Fruit fly (Drosophila melanogaster) whole organism, wandering third instar larva: ENCODE data around the gene REPTOR-BP.

Source experiments
- Abd-B ChIP-seq: fragments of >200 bp; optimal IDR thresholded peaks from 2 replicates; lab custom pipeline; 2017; ENCODE audit warnings: missing biosample characterization, missing genetic modification characterization
- CG32264 ChIP-seq: fragments of 200-800 bp; sonication (Bioruptor generic); optimal IDR thresholded peaks from 2 replicates; lab custom pipeline; 2016; ENCODE audit warnings: missing biosample characterization, missing genetic modification characterization
- CG9705 ChIP-seq: fragments of 200-800 bp; sonication (Bioruptor generic); optimal IDR thresholded peaks from 2 replicates; lab custom pipeline; 2018; ENCODE audit warnings: missing biosample characterization, mild to moderate bottlenecking, missing genetic modification characterization
- CrebA ChIP-seq: fragments of 200-800 bp; sonication (Bioruptor generic); optimal IDR thresholded peaks from 2 replicates; lab custom pipeline; 2016; ENCODE audit warnings: missing biosample characterization, mild to moderate bottlenecking, missing genetic modification characterization, borderline replicate concordance
- Dfd ChIP-seq: fragments of >200 bp; optimal IDR thresholded peaks from 2 replicates; lab custom pipeline; 2017; ENCODE audit warnings: missing biosample characterization, missing genetic modification characterization
- Dif ChIP-seq: fragments of 200-275, 200-300 bp; sonication (Bioruptor generic); optimal IDR thresholded peaks from 2 replicates; lab custom pipeline; 2018; ENCODE audit warnings: missing biosample characterization, missing genetic modification characterization; ENCODE audit not compliant: partially characterized antibody
- GATAd ChIP-seq: sonication (Bioruptor generic); optimal IDR thresholded peaks from 2 replicates; lab custom pipeline; 2016; ENCODE audit warnings: missing biosample characterization, missing genetic modification characterization
- HLH106 ChIP-seq: fragments of 200-800 bp; optimal IDR thresholded peaks from 3 replicates; lab custom pipeline; 2019; ENCODE audit warnings: missing biosample characterization, mild to moderate bottlenecking, missing genetic modification characterization, moderate library complexity
- Hnf4 ChIP-seq: fragments of 200-800 bp; sonication (Bioruptor generic); optimal IDR thresholded peaks from 2 replicates; lab custom pipeline; 2016; ENCODE audit warnings: missing biosample characterization, mild to moderate bottlenecking, missing genetic modification characterization
- Hr78 ChIP-seq: fragments of >200 bp; optimal IDR thresholded peaks from 2 replicates; lab custom pipeline; 2017; ENCODE audit warnings: missing biosample characterization, missing genetic modification characterization
- Hr83 ChIP-seq: fragments of 200-300 bp; sonication (Bioruptor generic); optimal IDR thresholded peaks from 2 replicates; lab custom pipeline; 2016; ENCODE audit warnings: missing biosample characterization, mild to moderate bottlenecking, missing genetic modification characterization, moderate library complexity; ENCODE audit not compliant: poor library complexity, severe bottlenecking
- Jra ChIP-seq: sonication (Bioruptor generic); optimal IDR thresholded peaks from 2 replicates; lab custom pipeline; 2016; ENCODE audit warnings: missing biosample characterization, missing genetic modification characterization
- Mio ChIP-seq: sonication (Bioruptor generic); optimal IDR thresholded peaks from 2 replicates; lab custom pipeline; 2016; ENCODE audit warnings: missing biosample characterization, missing genetic modification characterization
- Myc ChIP-seq: fragments of >200 bp; optimal IDR thresholded peaks from 2 replicates; lab custom pipeline; 2017
- N ChIP-seq: fragments of >200 bp; optimal IDR thresholded peaks from 2 replicates; lab custom pipeline; 2018; ENCODE audit warnings: missing biosample characterization, missing external identifiers, missing genetic modification characterization
- OdsH ChIP-seq: fragments of 200-800 bp; sonication (Bioruptor generic); optimal IDR thresholded peaks from 2 replicates; lab custom pipeline; 2016; ENCODE audit warnings: missing biosample characterization, mild to moderate bottlenecking, missing genetic modification characterization
- Rel ChIP-seq, 2 experiments: fragments of 200-800 bp; sonication (Bioruptor generic) in 1 of 2; optimal IDR thresholded peaks; 2 replicates in 1 of 2; 3 replicates in 1 of 2; lab custom pipeline; 2016 to 2019; ENCODE audit warnings: mild to moderate bottlenecking in 2 of 2, missing biosample characterization in 2 of 2, missing genetic modification characterization in 2 of 2, moderate library complexity in 1 of 2
- Sp1 ChIP-seq: fragments of 200-800 bp; sonication (Bioruptor generic); optimal IDR thresholded peaks from 3 replicates; lab custom pipeline; 2019; ENCODE audit warnings: missing biosample characterization, mild to moderate bottlenecking, missing genetic modification characterization, moderate library complexity
- Vsx2 ChIP-seq: fragments of 200-300, 225-300 bp; sonication (Bioruptor generic); optimal IDR thresholded peaks from 2 replicates; lab custom pipeline; 2018; ENCODE audit warnings: missing biosample characterization, missing genetic modification characterization; ENCODE audit not compliant: partially characterized antibody
- br ChIP-seq: fragments of 200-800 bp; sonication (Bioruptor generic); optimal IDR thresholded peaks from 2 replicates; lab custom pipeline; 2016; ENCODE audit warnings: missing biosample characterization, missing genetic modification characterization
- brk ChIP-seq: fragments of 200-800 bp; sonication (Bioruptor generic); optimal IDR thresholded peaks from 2 replicates; lab custom pipeline; 2016; ENCODE audit warnings: missing biosample characterization, mild to moderate bottlenecking, missing genetic modification characterization
- dl ChIP-seq, 2 experiments: fragments of 175-275, 200-275 bp in 1 of 2; fragments of 200-275 bp in 1 of 2; sonication (Bioruptor generic); optimal IDR thresholded peaks; lab custom pipeline; 2018; ENCODE audit warnings: mild to moderate bottlenecking in 2 of 2, missing biosample characterization in 2 of 2, missing genetic modification characterization in 2 of 2, moderate library complexity in 2 of 2; ENCODE audit not compliant: partially characterized antibody in 2 of 2, insufficient read depth in 1 of 2
- dmrt93B ChIP-seq: fragments of 200-800 bp; sonication (Bioruptor generic); optimal IDR thresholded peaks from 2 replicates; lab custom pipeline; 2018; ENCODE audit warnings: missing biosample characterization, mild to moderate bottlenecking, missing genetic modification characterization
- dsf ChIP-seq: sonication (Bioruptor generic); optimal IDR thresholded peaks from 2 replicates; lab custom pipeline; 2016; ENCODE audit warnings: missing biosample characterization, missing genetic modification characterization, borderline replicate concordance
- ey ChIP-seq: fragments of 200-800 bp; sonication (Bioruptor generic); optimal IDR thresholded peaks from 2 replicates; lab custom pipeline; 2016; ENCODE audit warnings: missing biosample characterization, missing genetic modification characterization
- foxo ChIP-seq, 2 experiments: fragments of 200-800 bp; sonication (Bioruptor generic); optimal IDR thresholded peaks; 2 replicates in 1 of 2; 3 replicates in 1 of 2; lab custom pipeline; 2016 to 2017; ENCODE audit warnings: missing biosample characterization in 2 of 2, missing genetic modification characterization in 2 of 2
- fru ChIP-seq: fragments of 200-800 bp; sonication (Bioruptor generic); optimal IDR thresholded peaks from 3 replicates; lab custom pipeline; 2016; ENCODE audit warnings: missing biosample characterization, mild to moderate bottlenecking, missing genetic modification characterization
- h ChIP-seq: fragments of 200-800 bp; sonication (Bioruptor generic); optimal IDR thresholded peaks from 3 replicates; lab custom pipeline; 2016; ENCODE audit warnings: missing biosample characterization, mild to moderate bottlenecking, missing genetic modification characterization
- jim ChIP-seq: fragments of 175-275, 200-325 bp; sonication (Bioruptor generic); optimal IDR thresholded peaks from 2 replicates; lab custom pipeline; 2016; ENCODE audit warnings: missing biosample characterization, mild to moderate bottlenecking, missing genetic modification characterization
- lola ChIP-seq: fragments of >200 bp; optimal IDR thresholded peaks from 2 replicates; lab custom pipeline; 2017; ENCODE audit warnings: missing biosample characterization, missing genetic modification characterization
- pan ChIP-seq: fragments of >200 bp; optimal IDR thresholded peaks from 2 replicates; lab custom pipeline; 2017
- psq ChIP-seq: fragments of 200-800 bp; sonication (Bioruptor generic); optimal IDR thresholded peaks from 3 replicates; lab custom pipeline; 2017; ENCODE audit warnings: missing biosample characterization, mild to moderate bottlenecking, missing genetic modification characterization, moderate library complexity
- rgr ChIP-seq: fragments of 200-800 bp; sonication (Bioruptor generic); optimal IDR thresholded peaks from 3 replicates; lab custom pipeline; 2016; ENCODE audit warnings: missing biosample characterization, mild to moderate bottlenecking, missing genetic modification characterization
- sage ChIP-seq: fragments of 200-800 bp; sonication (Bioruptor generic); optimal IDR thresholded peaks from 2 replicates; lab custom pipeline; 2016; ENCODE audit warnings: missing biosample characterization, mild to moderate bottlenecking, missing genetic modification characterization
- sv ChIP-seq: fragments of 200-800 bp; sonication (Bioruptor generic); optimal IDR thresholded peaks from 3 replicates; lab custom pipeline; 2016; ENCODE audit warnings: missing biosample characterization, missing genetic modification characterization
- tai ChIP-seq: sonication (Bioruptor generic); optimal IDR thresholded peaks from 2 replicates; lab custom pipeline; 2016; ENCODE audit warnings: missing biosample characterization, missing genetic modification characterization
- usp ChIP-seq: fragments of >200 bp; optimal IDR thresholded peaks from 2 replicates; lab custom pipeline; 2017; ENCODE audit warnings: missing biosample characterization, missing genetic modification characterization
- woc ChIP-seq: sonication (Bioruptor generic); optimal IDR thresholded peaks from 2 replicates; lab custom pipeline; 2016; ENCODE audit warnings: missing biosample characterization, mild to moderate bottlenecking, missing genetic modification characterization

Gene REPTOR-BP

dm6 chr2L:10301918-10302317 is 38.0 kb downstream of the REPTOR-BP start, which contains the start of gene CG13138:
Gene CG13138, minus strand, starts transcription at chr2L:10302018.
- TF ChIP-seq br = no peak
- no peak for TF ChIP-seq CrebA (GFP tag; lab: Kevin White, UChicago)

- TF ChIP-seq woc (peak; percentile 69), Rel (GFP tag; optimal IDR thresholded peaks at IDR 0.05; lab: Kevin White, UChicago) (no peak), Rel (tag; optimal IDR thresholded peaks at IDR 0.05; lab: Kevin White, UChicago) (peak; percentile 70), HLH106 (tag; lab: Kevin White, UChicago) (peak; percentile 21), dsf (no peak), tai (GFP tag; lab: Kevin White, UChicago) (no peak), N (GFP tag; lab: Kevin White, UChicago) (no peak)
These were observed 39.9 kb downstream of the REPTOR-BP start, which contains the start of gene nmd for dm6 chr2L:10303786-10304185. Gene nmd, minus strand, starts transcription at chr2L:10303947.

dm6 chr2L:10305538-10306147 is 41.7 kb downstream of the REPTOR-BP start:
- TF ChIP-seq dmrt93B (GFP tag; lab: Kevin White, UChicago) (no peak), CG32264 (GFP tag; lab: Kevin White, UChicago) (no peak), Rel (GFP tag; optimal IDR thresholded peaks at IDR 0.05; lab: Kevin White, UChicago) (no peak), Rel (tag; optimal IDR thresholded peaks at IDR 0.05; lab: Kevin White, UChicago) (peak; percentile 92), sv (GFP tag; lab: Kevin White, UChicago) (no peak)

- no peak for TF ChIP-seq GATAd (GFP tag; lab: Kevin White, UChicago)
- TF ChIP-seq dl (GFP tag; optimal IDR thresholded peaks at IDR 0.05; lab: Kevin White, UChicago; ENCODE audit: insufficient read depth in 1 of 2, partially characterized antibody in 2 of 2) = no peak
- peak; percentile 85 for TF ChIP-seq Sp1 (GFP tag; lab: Kevin White, UChicago)
- TF ChIP-seq fru (GFP tag; lab: Kevin White, UChicago) = no peak
- TF ChIP-seq OdsH = peak; percentile 81
- peak; percentile 67 for TF ChIP-seq woc
- TF ChIP-seq HLH106 (tag; lab: Kevin White, UChicago) = peak; percentile 82
- no peak for TF ChIP-seq br
- no peak for TF ChIP-seq Vsx2 (GFP tag; lab: Kevin White, UChicago)
- no peak for TF ChIP-seq Hr83 (GFP tag; lab: Kevin White, UChicago)
- peak; percentile 46 for TF ChIP-seq dsf
- no peak for TF ChIP-seq pan (lab: Kevin White, UChicago)
- TF ChIP-seq Mio (GFP tag; lab: Kevin White, UChicago) = no peak
- TF ChIP-seq Hr78 (GFP tag; lab: Kevin White, UChicago) = no peak
- no peak for TF ChIP-seq CG32264 (GFP tag; lab: Kevin White, UChicago)
- TF ChIP-seq Jra (GFP tag; lab: Kevin White, UChicago) = peak; percentile 56
- no peak for TF ChIP-seq dmrt93B (GFP tag; lab: Kevin White, UChicago)
- TF ChIP-seq N (GFP tag; lab: Kevin White, UChicago) = no peak
- no peak for TF ChIP-seq usp (GFP tag; lab: Kevin White, UChicago)
- no peak for TF ChIP-seq Dfd (GFP tag; lab: Kevin White, UChicago)
- TF ChIP-seq rgr (GFP tag; lab: Kevin White, UChicago) = peak; percentile 80
- TF ChIP-seq sv (GFP tag; lab: Kevin White, UChicago) = peak; percentile 52
- TF ChIP-seq brk (GFP tag; lab: Kevin White, UChicago) = peak; percentile 90
- peak; percentile 72 for TF ChIP-seq CG9705 (GFP tag; lab: Kevin White, UChicago)
- TF ChIP-seq Dif (GFP tag; lab: Kevin White, UChicago) = peak; percentile 3
- no peak for TF ChIP-seq Myc (lab: Kevin White, UChicago)
- TF ChIP-seq foxo (GFP tag; optimal IDR thresholded peaks at IDR 0.05; lab: Kevin White, UChicago) = peak in 1 of 2 experiments; percentile 84
- no peak for TF ChIP-seq Abd-B (GFP tag; lab: Kevin White, UChicago)
- peak; percentile 88 for TF ChIP-seq sage (GFP tag; lab: Kevin White, UChicago)
- no peak for TF ChIP-seq CrebA (GFP tag; lab: Kevin White, UChicago)
- TF ChIP-seq Rel (GFP tag; optimal IDR thresholded peaks at IDR 0.05; lab: Kevin White, UChicago) = peak; percentile 84
- peak; percentile 69 for TF ChIP-seq Rel (tag; optimal IDR thresholded peaks at IDR 0.05; lab: Kevin White, UChicago)
- TF ChIP-seq lola = no peak
- TF ChIP-seq Hnf4 (GFP tag; lab: Kevin White, UChicago) = peak; percentile 79
- TF ChIP-seq psq (GFP tag; lab: Kevin White, UChicago) = peak; percentile 71
- no peak for TF ChIP-seq jim (GFP tag; lab: Kevin White, UChicago)
- peak; percentile 74 for TF ChIP-seq h (GFP tag; lab: Kevin White, UChicago)
- peak; percentile 66 for TF ChIP-seq tai (GFP tag; lab: Kevin White, UChicago)
- peak; percentile 69 for TF ChIP-seq ey (GFP tag; lab: Kevin White, UChicago)
- TF ChIP-seq, all 38 proteins: peak for 19
These were observed 42.8 kb downstream of the REPTOR-BP start, which contains the start of the genes CG5390 and CG4968 for dm6 chr2L:10306518-10307260. Gene CG5390, minus strand, starts transcription at chr2L:10306594. Gene CG4968, plus strand, starts transcription at chr2L:10306922.
